Fruit fly (Drosophila melanogaster): ENCODE measurements around the gene CG42724.
A peak's percentile ranks its signal among the peaks of the same experiment; 100 is the strongest.

The CG42724 gene

dm6 chr3R:6353624-6354352 lies 14.3 kb downstream of the CG42724 start (continued):
- peak; percentile 79 for TF ChIP-seq CG4318 (GFP tag; optimal IDR thresholded peaks at IDR 0.05)
- TF ChIP-seq CG8319 (GFP tag; optimal IDR thresholded peaks at IDR 0.05), result peak; percentile 64
- TF ChIP-seq CG6808 (GFP tag; optimal IDR thresholded peaks at IDR 0.05), result no peak
- peak; percentile 77 for TF ChIP-seq Sox102F (GFP tag; optimal IDR thresholded peaks at IDR 0.05)
- 0 out of 2 replicates have a peak, but pooled peaks have one; percentile 29 for TF ChIP-seq CG11294 (GFP tag; IDR thresholded peaks at IDR 0.05)
- TF ChIP-seq Gug (GFP tag; IDR thresholded peaks at IDR 0.05), result no peak; the same call in 1 of the 2 replicates
- peak; percentile 73; the same call in 2 of the 3 replicates for TF ChIP-seq CG8119 (GFP tag; IDR thresholded peaks at IDR 0.05)
- TF ChIP-seq CG6792 (GFP tag; optimal IDR thresholded peaks at IDR 0.05), result peak; percentile 81
- TF ChIP-seq spab (GFP tag; optimal IDR thresholded peaks at IDR 0.05), result peak; percentile 70
- TF ChIP-seq Ets96B (tag; optimal IDR thresholded peaks at IDR 0.05), result peak; percentile 75
- peak; percentile 87 for TF ChIP-seq CG6163 (GFP tag; IDR thresholded peaks at IDR 0.05)
- TF ChIP-seq dsx (GFP tag; optimal IDR thresholded peaks at IDR 0.05; ENCODE audit: poor library complexity, severe bottlenecking), result no peak
- TF ChIP-seq Ets21C (GFP tag; optimal IDR thresholded peaks at IDR 0.05), result peak; percentile 73
- peak; percentile 87 for TF ChIP-seq Sox14 (GFP tag; optimal IDR thresholded peaks at IDR 0.05)
- TF ChIP-seq acj6 (GFP tag; optimal IDR thresholded peaks at IDR 0.05), result peak; percentile 83
- TF ChIP-seq svp (GFP tag), result peak; percentile 93
- TF ChIP-seq Hr38 (GFP tag; optimal IDR thresholded peaks at IDR 0.05), result no peak
- peak; percentile 86 for TF ChIP-seq pdm3 (GFP tag; optimal IDR thresholded peaks at IDR 0.05)
- peak; percentile 80 for TF ChIP-seq Smox (GFP tag; optimal IDR thresholded peaks at IDR 0.05)
- TF ChIP-seq lz (GFP tag; optimal IDR thresholded peaks at IDR 0.05), result peak; percentile 80
- no peak for TF ChIP-seq CG3919 (GFP tag; optimal IDR thresholded peaks at IDR 0.05)

- TF ChIP-seq CG4318 (GFP tag; optimal IDR thresholded peaks at IDR 0.05), result peak; percentile 47
- peak; percentile 64 for TF ChIP-seq CG6276 (GFP tag; optimal IDR thresholded peaks at IDR 0.05)
- TF ChIP-seq CG11762 (GFP tag; optimal IDR thresholded peaks at IDR 0.05; ENCODE audit: insufficient read depth), result peak; percentile 20
- no peak for TF ChIP-seq CG6163 (GFP tag; IDR thresholded peaks at IDR 0.05)
- peak; percentile 11 for TF ChIP-seq CG3032 (tag; optimal IDR thresholded peaks at IDR 0.05)
- peak; percentile 48 for TF ChIP-seq Eip75B (GFP tag; optimal IDR thresholded peaks at IDR 0.05)
- peak; percentile 35 for TF ChIP-seq CG10631 (GFP tag; optimal IDR thresholded peaks at IDR 0.05)
- peak; percentile 3 for TF ChIP-seq Sox14 (GFP tag; optimal IDR thresholded peaks at IDR 0.05)
- TF ChIP-seq Sox15 (GFP tag; optimal IDR thresholded peaks at IDR 0.05), result no peak
- no peak for TF ChIP-seq Hr38 (GFP tag; optimal IDR thresholded peaks at IDR 0.05)
- TF ChIP-seq achi (GFP tag; optimal IDR thresholded peaks at IDR 0.05), result peak; percentile 37
- peak; percentile 7 for TF ChIP-seq Sox102F (GFP tag; optimal IDR thresholded peaks at IDR 0.05)
- TF ChIP-seq Gug (GFP tag; IDR thresholded peaks at IDR 0.05), result peak; percentile 44; the same call in 1 of the 2 replicates
- TF ChIP-seq lz (GFP tag; optimal IDR thresholded peaks at IDR 0.05), result peak; percentile 18
- no peak for TF ChIP-seq Eip93F (GFP tag; optimal IDR thresholded peaks at IDR 0.05)
- TF ChIP-seq dac (GFP tag; optimal IDR thresholded peaks at IDR 0.05), result no peak
- TF ChIP-seq CG8119 (GFP tag; IDR thresholded peaks at IDR 0.05), result peak; percentile 56; the same call in 1 of the 3 replicates
- peak; percentile 64 for TF ChIP-seq pdm3 (GFP tag; optimal IDR thresholded peaks at IDR 0.05)
- TF ChIP-seq CG9139 (GFP tag; optimal IDR thresholded peaks at IDR 0.05), result no peak
- TF ChIP-seq CG1621 (tag; optimal IDR thresholded peaks at IDR 0.05), result no peak
- TF ChIP-seq Eip78C (GFP tag), result peak; percentile 88
- no peak for TF ChIP-seq Blimp-1 (GFP tag; optimal IDR thresholded peaks at IDR 0.05)
- no peak for TF ChIP-seq svp (GFP tag)
- no peak for TF ChIP-seq Ets21C (GFP tag; optimal IDR thresholded peaks at IDR 0.05)
- peak; percentile 56 for TF ChIP-seq acj6 (GFP tag; optimal IDR thresholded peaks at IDR 0.05)
- TF ChIP-seq CG11294 (GFP tag; IDR thresholded peaks at IDR 0.05), result no peak
- TF ChIP-seq net (GFP tag; optimal IDR thresholded peaks at IDR 0.05), result peak; percentile 31
- TF ChIP-seq CG8319 (GFP tag; optimal IDR thresholded peaks at IDR 0.05), result no peak
- peak; percentile 47; the same call in 1 of the 2 replicates for TF ChIP-seq CG15336 (GFP tag; IDR thresholded peaks at IDR 0.05)
- no peak for TF ChIP-seq vri (GFP tag; optimal IDR thresholded peaks at IDR 0.05)
- peak; percentile 39 for TF ChIP-seq Ets96B (tag; optimal IDR thresholded peaks at IDR 0.05)
- TF ChIP-seq CG16779 (tag; optimal IDR thresholded peaks at IDR 0.05), result no peak
- TF ChIP-seq CG8632 (GFP tag; optimal IDR thresholded peaks at IDR 0.05), result no peak
- TF ChIP-seq CG7368 (GFP tag; optimal IDR thresholded peaks at IDR 0.05), result no peak
- TF ChIP-seq esn (GFP tag; optimal IDR thresholded peaks at IDR 0.05), result peak; percentile 42
- TF ChIP-seq Hr39 (GFP tag; optimal IDR thresholded peaks at IDR 0.05), result peak; percentile 26
- TF ChIP-seq Lpt (GFP tag; optimal IDR thresholded peaks at IDR 0.05), result peak; percentile 34
- TF ChIP-seq CG34406 (GFP tag; optimal IDR thresholded peaks at IDR 0.05), result peak; percentile 22
- peak in 1 of 2 experiments; percentile 49 for TF ChIP-seq salr (GFP tag; optimal IDR thresholded peaks at IDR 0.05)
Observed at dm6 chr3R:6352893-6353623, 15.0 kb downstream of the CG42724 start.
